Fruit fly (Drosophila melanogaster) whole organism, prepupa: ENCODE measurements around the gene CG33493.

Source experiments
- CG31627 ChIP-seq: fragments of 200-800 bp; sonication (Bioruptor generic); optimal IDR thresholded peaks from 3 replicates; lab custom pipeline; 2016; ENCODE audit warnings: missing biosample characterization, missing genetic modification characterization
- CG8119 ChIP-seq: fragments of 200-800 bp; sonication (Bioruptor generic); IDR thresholded peaks from 3 replicates; pipeline ENCODE4 v1.3.6; 2022; ENCODE audit warnings: missing biosample characterization, missing genetic modification characterization
- cyc ChIP-seq: fragments of 200-800 bp; sonication (Bioruptor generic); optimal IDR thresholded peaks from 3 replicates; lab custom pipeline; 2016; ENCODE audit warnings: missing biosample characterization, missing genetic modification characterization

- TF ChIP-seq cyc (no peak), CG31627 (GFP tag; lab: Kevin White, UChicago) (no peak), CG8119 (GFP tag; lab: Robert Waterston, UW) (no peak)
Measured at dm6 chr3L:10697413-10698118, 4.6 kb upstream of the CG33493 start.
